Fruit fly (Drosophila melanogaster) whole organism: ENCODE results near the gene eIF2D.

Experiments used
- CG8478 ChIP-seq: fragments of >200 bp; optimal IDR thresholded peaks from 2 replicates; lab custom pipeline; 2018; ENCODE audit warnings: inconsistent platforms
- Dll ChIP-seq: fragments of >200 bp; optimal IDR thresholded peaks from 2 replicates; lab custom pipeline; 2017
- EcR ChIP-seq, 2 experiments: fragments of >200 bp; optimal IDR thresholded peaks; 2 replicates each; lab custom pipeline; 2017; ENCODE audit warnings: missing biosample characterization in 2 of 2, missing genetic modification characterization in 2 of 2, missing genetic modification reagents in 2 of 2
- pan ChIP-seq: fragments of >200 bp; optimal IDR thresholded peaks from 2 replicates; lab custom pipeline; 2017
- psq ChIP-seq: fragments of >200 bp; optimal IDR thresholded peaks from 2 replicates; lab custom pipeline; 2017
- usp ChIP-seq: fragments of >200 bp; optimal IDR thresholded peaks from 2 replicates; lab custom pipeline; 2017; ENCODE audit warnings: missing biosample characterization, missing genetic modification characterization, mixed read lengths

Gene eIF2D

DNA sequence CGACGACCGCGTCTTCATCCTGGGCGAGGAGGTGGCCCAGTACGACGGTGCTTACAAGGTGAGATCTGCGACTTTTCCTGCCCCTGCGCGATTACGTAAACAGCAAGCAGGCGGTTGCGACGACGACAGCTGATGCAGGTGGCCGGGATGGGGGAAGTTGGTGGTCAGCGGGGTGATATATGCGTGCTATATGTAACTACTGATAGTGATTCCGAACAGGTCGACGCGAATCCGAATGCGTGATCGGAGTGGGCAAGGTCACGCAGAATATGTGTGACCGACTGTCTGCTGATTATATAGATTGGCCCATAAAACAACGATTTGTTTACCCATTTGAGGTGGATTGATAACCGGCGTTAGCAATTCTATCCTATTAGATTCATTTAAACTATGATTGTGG lies 38.2 kb downstream of the eIF2D start:
- TF ChIP-seq psq (no peak), usp (GFP tag; lab: Kevin White, UChicago) (no peak), CG8478 (lab: Kevin White, UChicago) (no peak), Dll (no peak), pan (lab: Kevin White, UChicago) (no peak), EcR (GFP tag; optimal IDR thresholded peaks at IDR 0.05; lab: Kevin White, UChicago) (no peak)

DNA sequence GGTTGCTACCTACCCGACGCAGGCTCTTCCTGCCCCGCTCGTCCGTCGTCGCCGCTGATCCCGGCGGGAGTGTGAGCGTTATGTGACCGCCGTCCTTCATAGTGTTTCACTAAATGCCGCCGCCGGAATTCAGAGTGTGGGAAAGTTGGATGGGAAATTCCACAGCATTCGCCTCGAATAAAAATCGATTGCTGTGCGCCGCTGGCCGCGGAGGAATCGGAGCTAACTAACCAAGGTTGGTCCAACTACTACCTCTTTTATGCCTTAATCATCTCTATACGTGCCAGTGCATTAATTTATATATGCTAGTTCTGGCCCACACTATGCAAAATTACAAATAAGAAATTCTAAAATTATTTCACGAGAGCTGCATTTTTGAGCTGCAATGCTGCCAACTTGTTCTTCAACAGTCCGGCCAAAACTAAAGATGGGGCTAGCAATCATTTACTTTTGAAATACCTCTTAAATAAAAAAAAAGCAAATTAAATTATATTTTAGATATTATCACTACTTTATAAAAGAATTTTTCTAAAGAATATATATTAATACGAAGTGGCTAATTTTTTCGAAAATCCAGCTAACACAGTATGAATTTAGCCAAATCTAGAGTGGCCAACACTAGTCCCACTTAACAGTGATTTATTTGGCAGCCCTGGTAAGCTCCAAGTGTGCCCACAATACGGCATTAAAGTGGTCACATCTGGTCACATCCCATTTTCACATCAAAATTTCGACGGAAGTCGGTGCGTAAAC lies 39.0 kb downstream of the eIF2D start, which contains the start of the genes alpha-Man-Ib and Pdhb:
Gene alpha-Man-Ib, minus strand, starts transcription at position 425 of the 753 bp plus-strand sequence.
Gene Pdhb, plus strand, starts transcription at position 674 of the 753 bp plus-strand sequence.
- TF ChIP-seq usp (GFP tag; lab: Kevin White, UChicago) (no peak), pan (lab: Kevin White, UChicago) (no peak), EcR (GFP tag; optimal IDR thresholded peaks at IDR 0.05; lab: Kevin White, UChicago) (no peak), CG8478 (lab: Kevin White, UChicago) (no peak), Dll (no peak), psq (no peak)

DNA sequence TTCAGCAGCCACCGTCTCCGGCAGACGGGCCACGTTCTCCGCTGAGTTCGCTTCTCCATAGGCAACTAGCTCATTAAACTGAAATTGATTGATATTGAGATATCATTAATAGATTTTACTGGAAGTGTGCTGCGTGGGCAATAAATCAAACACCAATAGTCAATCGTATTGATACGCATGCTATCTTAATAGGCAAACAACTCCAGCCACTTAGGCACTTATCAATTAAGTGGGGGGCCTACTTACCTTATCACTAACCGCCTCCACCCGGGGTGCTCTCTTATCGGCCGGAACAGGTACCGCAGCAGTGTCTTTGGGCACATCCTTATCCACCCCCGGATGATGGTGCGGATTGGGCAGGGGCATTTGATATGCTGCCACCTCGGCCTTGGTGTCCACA lies 39.8 kb downstream of the eIF2D start:
- TF ChIP-seq CG8478 (lab: Kevin White, UChicago) (no peak), pan (lab: Kevin White, UChicago) (no peak), Dll (no peak), EcR (GFP tag; optimal IDR thresholded peaks at IDR 0.05; lab: Kevin White, UChicago) (no peak), usp (GFP tag; lab: Kevin White, UChicago) (no peak), psq (no peak)

DNA sequence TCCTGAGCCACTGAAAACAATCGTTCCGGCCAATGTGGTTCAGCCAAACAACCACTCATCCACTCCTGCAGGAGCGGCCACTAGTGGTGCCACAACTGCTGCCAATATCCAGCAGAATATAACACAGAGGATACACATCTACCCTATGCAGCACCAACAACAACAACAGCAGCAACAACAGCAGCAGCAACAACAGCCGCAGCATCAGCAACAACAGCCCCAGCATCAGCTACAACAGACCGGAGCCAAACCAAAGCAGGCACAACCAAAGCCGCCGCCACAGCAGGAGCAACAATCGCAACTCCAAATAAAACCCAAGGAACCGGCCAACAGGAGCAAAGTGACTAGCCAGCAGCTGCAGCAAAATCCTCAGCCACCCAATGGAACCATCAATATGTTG lies 48.4 kb downstream of the eIF2D start:
- no peak for TF ChIP-seq EcR (GFP tag; optimal IDR thresholded peaks at IDR 0.05; lab: Kevin White, UChicago)
- TF ChIP-seq psq: no peak
- no peak for TF ChIP-seq Dll
- TF ChIP-seq usp (GFP tag; lab: Kevin White, UChicago): no peak
- TF ChIP-seq pan (lab: Kevin White, UChicago): no peak
- no peak for TF ChIP-seq CG8478 (lab: Kevin White, UChicago)
